Worm (Caenorhabditis elegans) whole organism, L4/young adult: Measurements from ENCODE around the gene str-254.

Experiments
- W03F9.2 ChIP-seq: fragments of 150-350 bp; optimal IDR thresholded peaks from 2 replicates; lab custom pipeline; 2014; ENCODE audit warnings: missing biosample characterization, missing genetic modification characterization
- him-1 ChIP-seq: sonication (generic microtip); optimal IDR thresholded peaks from 2 replicates; lab custom pipeline; 2016; ENCODE audit warnings: missing genotype, missing genetic modification reagents, missing genetic modification characterization, missing compliant biosample characterization

DNA sequence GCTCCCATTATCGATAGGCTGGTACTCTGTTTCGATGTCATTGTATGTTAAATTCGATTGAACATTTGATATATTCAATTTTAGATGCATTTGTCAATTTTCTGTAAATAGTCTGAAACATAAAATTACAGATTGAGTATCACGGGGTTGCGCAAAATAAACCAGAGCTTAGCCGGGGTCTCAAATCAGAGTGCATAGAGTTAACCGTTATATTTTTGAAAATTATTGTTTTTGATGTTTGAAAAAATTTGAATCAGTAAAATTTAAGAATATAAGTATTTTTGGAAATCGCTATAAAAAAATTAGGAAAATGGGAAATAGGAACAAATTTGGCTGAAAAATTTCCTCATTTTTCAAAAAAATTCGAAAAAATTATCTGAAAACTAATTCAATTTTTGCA lies 6.3 kb upstream of the str-254 start, which contains the start of gene F10A3.17:
- TF ChIP-seq him-1 (no peak), W03F9.2 (tag; lab: Kevin White, UChicago) (no peak)
